Fruit fly (Drosophila melanogaster): ENCODE data around the gene Orct.

The Orct gene

dm6 chr3R:24294784-24295555 is 18.9 kb downstream of the Orct start, which contains the start of gene crb (continued):
- TF ChIP-seq pzg (GFP tag; optimal IDR thresholded peaks at IDR 0.05) (peak; percentile 87), CG4707 (GFP tag; optimal IDR thresholded peaks at IDR 0.05) (no peak), usp (GFP tag; optimal IDR thresholded peaks at IDR 0.05) (no peak), CG34422 (GFP tag; IDR thresholded peaks at IDR 0.05) (no peak; the same call in 1 of the 3 replicates), CG12744 (GFP tag; optimal IDR thresholded peaks at IDR 0.05) (peak; percentile 55), croc (GFP tag; conservative IDR thresholded peaks at IDR 0.05) (no peak), Sox100B (GFP tag; optimal IDR thresholded peaks at IDR 0.05) (peak; percentile 30), nerfin-1 (tag; optimal IDR thresholded peaks at IDR 0.05) (peak; percentile 46), unc-4 (GFP tag; IDR thresholded peaks at IDR 0.05; ENCODE audit: partially characterized antibody) (no peak), CG18599 (GFP tag; optimal IDR thresholded peaks at IDR 0.05) (peak; percentile 44), fu2 (GFP tag; optimal IDR thresholded peaks at IDR 0.05) (peak; percentile 8), bcd (GFP tag; optimal IDR thresholded peaks at IDR 0.05) (peak; percentile 22), Blimp-1 (GFP tag; optimal IDR thresholded peaks at IDR 0.05) (no peak), insv (GFP tag; optimal IDR thresholded peaks at IDR 0.05) (peak in 1 of 2 experiments; percentile 49), tap (tag; optimal IDR thresholded peaks at IDR 0.05) (no peak), pan (optimal IDR thresholded peaks at IDR 0.05) (no peak), pan (GFP tag; optimal IDR thresholded peaks at IDR 0.05 in 1 of 2, IDR thresholded peaks at IDR 0.05 in 1 of 2) (peak in 1 of 2 experiments; percentile 44), CG4424 (GFP tag; optimal IDR thresholded peaks at IDR 0.05) (peak; percentile 48), CHES-1-like (GFP tag; optimal IDR thresholded peaks at IDR 0.05) (peak; percentile 41), Antp (GFP tag; optimal IDR thresholded peaks at IDR 0.05) (peak; percentile 54), Drgx (GFP tag; IDR thresholded peaks at IDR 0.05) (0 out of 2 replicates have a peak, but pooled peaks have one; percentile 30), CG14441 (GFP tag; IDR thresholded peaks at IDR 0.05) (peak; percentile 40; the same call in 1 of the 2 replicates), dm (GFP tag; optimal IDR thresholded peaks at IDR 0.05) (no peak), Dll (GFP tag; IDR thresholded peaks at IDR 0.05; ENCODE audit: partially characterized antibody) (peak; percentile 44; the same call in 1 of the 4 replicates), Dp (GFP tag; optimal IDR thresholded peaks at IDR 0.05) (peak; percentile 77), CG13894 (tag; optimal IDR thresholded peaks at IDR 0.05) (peak; percentile 75), Max (GFP tag; optimal IDR thresholded peaks at IDR 0.05) (peak; percentile 43), C15 (GFP tag; IDR thresholded peaks at IDR 0.05) (no peak), sim (GFP tag; IDR thresholded peaks at IDR 0.05) (0 out of 2 replicates have a peak, but pooled peaks have one; percentile 20), CG14014 (GFP tag; IDR thresholded peaks at IDR 0.05) (no peak), CG43689 (GFP tag; IDR thresholded peaks at IDR 0.05) (no peak), Dfd (GFP tag; optimal IDR thresholded peaks at IDR 0.05) (no peak), CG9215 (GFP tag; IDR thresholded peaks at IDR 0.05) (0 out of 2 replicates have a peak, but pooled peaks have one; percentile 9), jing (GFP tag; optimal IDR thresholded peaks at IDR 0.05) (no peak), CG14050 (GFP tag; IDR thresholded peaks at IDR 0.05) (0 out of 3 replicates have a peak, but pooled peaks have one; percentile 24), CG18764 (GFP tag; optimal IDR thresholded peaks at IDR 0.05) (no peak), cato (GFP tag; optimal IDR thresholded peaks at IDR 0.05; ENCODE audit: borderline replicate concordance) (no peak), Nf-YB (GFP tag; optimal IDR thresholded peaks at IDR 0.05) (peak; percentile 25), zf30C (GFP tag; optimal IDR thresholded peaks at IDR 0.05) (peak; percentile 14), mirr (GFP tag; optimal IDR thresholded peaks at IDR 0.05) (peak; percentile 60), klu (GFP tag; IDR thresholded peaks at IDR 0.05) (no peak), CG15073 (GFP tag; optimal IDR thresholded peaks at IDR 0.05) (no peak), CG6765 (GFP tag; optimal IDR thresholded peaks at IDR 0.05) (no peak), z (GFP tag; IDR thresholded peaks at IDR 0.05) (no peak), CG15479 (GFP tag; optimal IDR thresholded peaks at IDR 0.05) (peak; percentile 21), vvl (GFP tag; IDR thresholded peaks at IDR 0.05) (peak; percentile 69), Myb (GFP tag; optimal IDR thresholded peaks at IDR 0.05) (peak; percentile 95), ems (GFP tag; optimal IDR thresholded peaks at IDR 0.05) (peak; percentile 46), BEAF-32 (GFP tag; optimal IDR thresholded peaks at IDR 0.05) (peak; percentile 42)
